Fruit fly (Drosophila melanogaster) whole organism, larva: ENCODE measurements around the gene Brd.

Experiments
- noc ChIP-seq: fragments of 200-800 bp; sonication (Bioruptor generic); optimal IDR thresholded peaks from 3 replicates; lab custom pipeline; 2019; ENCODE audit warnings: missing biosample characterization, mild to moderate bottlenecking, missing genetic modification characterization, moderate library complexity

The Brd gene

dm6 chr3L:14972625-14973250 lies at the start of gene Brd:
Brd (plus strand) TSS chr3L:14972667.
- no peak for TF ChIP-seq noc

dm6 chr3L:14925602-14926001 lies 46.9 kb upstream of the Brd start:
- TF ChIP-seq noc, result no peak

- no peak for TF ChIP-seq noc
Measured at dm6 chr3L:14942769-14943168, 29.7 kb upstream of the Brd start.

- TF ChIP-seq noc, result no peak
Measured at dm6 chr3L:14944231-14944630, 28.2 kb upstream of the Brd start, which contains the start of gene CG13465. CG13465 (minus strand) TSS chr3L:14944331.

- no peak for TF ChIP-seq noc
Measured at dm6 chr3L:14945961-14946466, 26.5 kb upstream of the Brd start, which contains the start of gene BobA. BobA (minus strand) TSS chr3L:14946125.

dm6 chr3L:14949943-14950342 lies 22.5 kb upstream of the Brd start:
- TF ChIP-seq noc, result no peak

- TF ChIP-seq noc, result no peak
Measured at dm6 chr3L:14952858-14953669, 19.4 kb upstream of the Brd start.

dm6 chr3L:14956288-14957032 lies 16.0 kb upstream of the Brd start:
- no peak for TF ChIP-seq noc

dm6 chr3L:14957033-14957328 lies 15.5 kb upstream of the Brd start:
- TF ChIP-seq noc, result no peak

dm6 chr3L:14958613-14959327 lies 13.7 kb upstream of the Brd start:
- no peak for TF ChIP-seq noc

dm6 chr3L:14960549-14960948 lies 11.9 kb upstream of the Brd start:
- no peak for TF ChIP-seq noc

- TF ChIP-seq noc, result no peak
Measured at dm6 chr3L:14961027-14961426, 11.4 kb upstream of the Brd start.

- TF ChIP-seq noc, result no peak
Measured at dm6 chr3L:14962729-14963128, 9.7 kb upstream of the Brd start.

- TF ChIP-seq noc, result no peak
Measured at dm6 chr3L:14964862-14965261, 7.6 kb upstream of the Brd start.

dm6 chr3L:14966199-14966858 lies 6.1 kb upstream of the Brd start:
- TF ChIP-seq noc, result no peak
